Fruit fly (Drosophila melanogaster) whole organism, wandering third instar larva: ENCODE data around the gene CG13131.

Experiments used
- CG32264 ChIP-seq: fragments of 200-800 bp; sonication (Bioruptor generic); optimal IDR thresholded peaks from 2 replicates; lab custom pipeline; 2016; ENCODE audit warnings: missing biosample characterization, missing genetic modification characterization
- CG9705 ChIP-seq: fragments of 200-800 bp; sonication (Bioruptor generic); optimal IDR thresholded peaks from 2 replicates; lab custom pipeline; 2018; ENCODE audit warnings: missing biosample characterization, mild to moderate bottlenecking, missing genetic modification characterization
- CrebA ChIP-seq: fragments of 200-800 bp; sonication (Bioruptor generic); optimal IDR thresholded peaks from 2 replicates; lab custom pipeline; 2016; ENCODE audit warnings: missing biosample characterization, mild to moderate bottlenecking, missing genetic modification characterization, borderline replicate concordance
- Dfd ChIP-seq: fragments of >200 bp; optimal IDR thresholded peaks from 2 replicates; lab custom pipeline; 2017; ENCODE audit warnings: missing biosample characterization, missing genetic modification characterization
- Dif ChIP-seq: fragments of 200-275, 200-300 bp; sonication (Bioruptor generic); optimal IDR thresholded peaks from 2 replicates; lab custom pipeline; 2018; ENCODE audit warnings: missing biosample characterization, missing genetic modification characterization; ENCODE audit not compliant: partially characterized antibody
- HLH106 ChIP-seq: fragments of 200-800 bp; optimal IDR thresholded peaks from 3 replicates; lab custom pipeline; 2019; ENCODE audit warnings: missing biosample characterization, mild to moderate bottlenecking, missing genetic modification characterization, moderate library complexity
- Hr78 ChIP-seq: fragments of >200 bp; optimal IDR thresholded peaks from 2 replicates; lab custom pipeline; 2017; ENCODE audit warnings: missing biosample characterization, missing genetic modification characterization
- Hr83 ChIP-seq: fragments of 200-300 bp; sonication (Bioruptor generic); optimal IDR thresholded peaks from 2 replicates; lab custom pipeline; 2016; ENCODE audit warnings: missing biosample characterization, mild to moderate bottlenecking, missing genetic modification characterization, moderate library complexity; ENCODE audit not compliant: poor library complexity, severe bottlenecking
- Jra ChIP-seq: sonication (Bioruptor generic); optimal IDR thresholded peaks from 2 replicates; lab custom pipeline; 2016; ENCODE audit warnings: missing biosample characterization, missing genetic modification characterization
- Mio ChIP-seq: sonication (Bioruptor generic); optimal IDR thresholded peaks from 2 replicates; lab custom pipeline; 2016; ENCODE audit warnings: missing biosample characterization, missing genetic modification characterization
- Myc ChIP-seq: fragments of >200 bp; optimal IDR thresholded peaks from 2 replicates; lab custom pipeline; 2017
- N ChIP-seq: fragments of >200 bp; optimal IDR thresholded peaks from 2 replicates; lab custom pipeline; 2018; ENCODE audit warnings: missing biosample characterization, missing external identifiers, missing genetic modification characterization
- OdsH ChIP-seq: fragments of 200-800 bp; sonication (Bioruptor generic); optimal IDR thresholded peaks from 2 replicates; lab custom pipeline; 2016; ENCODE audit warnings: missing biosample characterization, mild to moderate bottlenecking, missing genetic modification characterization
- Rel ChIP-seq, 2 experiments: fragments of 200-800 bp; sonication (Bioruptor generic) in 1 of 2; optimal IDR thresholded peaks; 2 replicates in 1 of 2; 3 replicates in 1 of 2; lab custom pipeline; 2016 to 2019; ENCODE audit warnings: mild to moderate bottlenecking in 2 of 2, missing biosample characterization in 2 of 2, missing genetic modification characterization in 2 of 2, moderate library complexity in 1 of 2
- Sp1 ChIP-seq: fragments of 200-800 bp; sonication (Bioruptor generic); optimal IDR thresholded peaks from 3 replicates; lab custom pipeline; 2019; ENCODE audit warnings: missing biosample characterization, mild to moderate bottlenecking, missing genetic modification characterization, moderate library complexity
- Vsx2 ChIP-seq: fragments of 200-300, 225-300 bp; sonication (Bioruptor generic); optimal IDR thresholded peaks from 2 replicates; lab custom pipeline; 2018; ENCODE audit warnings: missing biosample characterization, missing genetic modification characterization; ENCODE audit not compliant: partially characterized antibody
- br ChIP-seq: fragments of 200-800 bp; sonication (Bioruptor generic); optimal IDR thresholded peaks from 2 replicates; lab custom pipeline; 2016; ENCODE audit warnings: missing biosample characterization, missing genetic modification characterization
- brk ChIP-seq: fragments of 200-800 bp; sonication (Bioruptor generic); optimal IDR thresholded peaks from 2 replicates; lab custom pipeline; 2016; ENCODE audit warnings: missing biosample characterization, mild to moderate bottlenecking, missing genetic modification characterization
- dl ChIP-seq, 2 experiments: fragments of 175-275, 200-275 bp in 1 of 2; fragments of 200-275 bp in 1 of 2; sonication (Bioruptor generic); optimal IDR thresholded peaks; lab custom pipeline; 2018; ENCODE audit warnings: mild to moderate bottlenecking in 2 of 2, missing biosample characterization in 2 of 2, missing genetic modification characterization in 2 of 2, moderate library complexity in 2 of 2; ENCODE audit not compliant: partially characterized antibody in 2 of 2, insufficient read depth in 1 of 2
- dmrt93B ChIP-seq: fragments of 200-800 bp; sonication (Bioruptor generic); optimal IDR thresholded peaks from 2 replicates; lab custom pipeline; 2018; ENCODE audit warnings: missing biosample characterization, mild to moderate bottlenecking, missing genetic modification characterization
- dsf ChIP-seq: sonication (Bioruptor generic); optimal IDR thresholded peaks from 2 replicates; lab custom pipeline; 2016; ENCODE audit warnings: missing biosample characterization, missing genetic modification characterization, borderline replicate concordance
- ey ChIP-seq: fragments of 200-800 bp; sonication (Bioruptor generic); optimal IDR thresholded peaks from 2 replicates; lab custom pipeline; 2016; ENCODE audit warnings: missing biosample characterization, missing genetic modification characterization
- foxo ChIP-seq, 2 experiments: fragments of 200-800 bp; sonication (Bioruptor generic); optimal IDR thresholded peaks; 2 replicates in 1 of 2; 3 replicates in 1 of 2; lab custom pipeline; 2016 to 2017; ENCODE audit warnings: missing biosample characterization in 2 of 2, missing genetic modification characterization in 2 of 2
- h ChIP-seq: fragments of 200-800 bp; sonication (Bioruptor generic); optimal IDR thresholded peaks from 3 replicates; lab custom pipeline; 2016; ENCODE audit warnings: missing biosample characterization, mild to moderate bottlenecking, missing genetic modification characterization
- jim ChIP-seq: fragments of 175-275, 200-325 bp; sonication (Bioruptor generic); optimal IDR thresholded peaks from 2 replicates; lab custom pipeline; 2016; ENCODE audit warnings: missing biosample characterization, mild to moderate bottlenecking, missing genetic modification characterization
- lola ChIP-seq: fragments of >200 bp; optimal IDR thresholded peaks from 2 replicates; lab custom pipeline; 2017; ENCODE audit warnings: missing biosample characterization, missing genetic modification characterization
- pan ChIP-seq: fragments of >200 bp; optimal IDR thresholded peaks from 2 replicates; lab custom pipeline; 2017
- psq ChIP-seq: fragments of 200-800 bp; sonication (Bioruptor generic); optimal IDR thresholded peaks from 3 replicates; lab custom pipeline; 2017; ENCODE audit warnings: missing biosample characterization, mild to moderate bottlenecking, missing genetic modification characterization, moderate library complexity
- rgr ChIP-seq: fragments of 200-800 bp; sonication (Bioruptor generic); optimal IDR thresholded peaks from 3 replicates; lab custom pipeline; 2016; ENCODE audit warnings: missing biosample characterization, mild to moderate bottlenecking, missing genetic modification characterization
- sage ChIP-seq: fragments of 200-800 bp; sonication (Bioruptor generic); optimal IDR thresholded peaks from 2 replicates; lab custom pipeline; 2016; ENCODE audit warnings: missing biosample characterization, mild to moderate bottlenecking, missing genetic modification characterization
- sv ChIP-seq: fragments of 200-800 bp; sonication (Bioruptor generic); optimal IDR thresholded peaks from 3 replicates; lab custom pipeline; 2016; ENCODE audit warnings: missing biosample characterization, missing genetic modification characterization
- tai ChIP-seq: sonication (Bioruptor generic); optimal IDR thresholded peaks from 2 replicates; lab custom pipeline; 2016; ENCODE audit warnings: missing biosample characterization, missing genetic modification characterization
- usp ChIP-seq: fragments of >200 bp; optimal IDR thresholded peaks from 2 replicates; lab custom pipeline; 2017; ENCODE audit warnings: missing biosample characterization, missing genetic modification characterization
- woc ChIP-seq: sonication (Bioruptor generic); optimal IDR thresholded peaks from 2 replicates; lab custom pipeline; 2016; ENCODE audit warnings: missing biosample characterization, mild to moderate bottlenecking, missing genetic modification characterization

CG13131 gene

DNA sequence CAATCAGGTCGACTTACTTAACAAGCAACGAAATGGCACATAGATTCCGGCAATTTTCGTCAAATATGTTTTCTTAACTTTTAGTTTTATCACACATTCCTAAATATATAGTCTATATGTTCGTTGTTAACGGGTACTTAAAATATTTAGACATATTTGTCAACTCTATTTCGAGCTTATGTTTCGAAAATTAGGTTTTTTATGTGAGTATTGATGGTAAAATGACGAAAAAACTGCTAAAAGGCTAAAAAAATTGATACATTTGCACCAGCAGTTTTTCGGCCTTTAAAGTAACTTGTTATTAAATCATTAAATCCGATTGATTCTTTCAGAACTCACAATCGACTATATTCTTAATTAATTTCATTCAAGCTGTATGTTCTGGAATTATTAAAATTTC is at the start of gene CG13131:
Gene CG13131 (minus strand): TSS at position 101 of the 400 bp plus-strand sequence.
- no peak for TF ChIP-seq h (GFP tag; lab: Kevin White, UChicago)
- no peak for TF ChIP-seq OdsH
- no peak for TF ChIP-seq Hr78 (GFP tag; lab: Kevin White, UChicago)
- TF ChIP-seq psq: no peak
- TF ChIP-seq woc (GFP tag; lab: Kevin White, UChicago): no peak
- TF ChIP-seq tai (GFP tag; lab: Kevin White, UChicago): no peak
- TF ChIP-seq lola (GFP tag; lab: Kevin White, UChicago): no peak
- no peak for TF ChIP-seq Myc (lab: Kevin White, UChicago)
- TF ChIP-seq N: no peak
- TF ChIP-seq ey (GFP tag; lab: Kevin White, UChicago): no peak

- TF ChIP-seq foxo (GFP tag; optimal IDR thresholded peaks at IDR 0.05; lab: Kevin White, UChicago) (no peak), CrebA (no peak), Sp1 (GFP tag; lab: Kevin White, UChicago) (no peak), CG32264 (GFP tag; lab: Kevin White, UChicago) (no peak), Vsx2 (GFP tag; lab: Kevin White, UChicago) (no peak), dsf (GFP tag; lab: Kevin White, UChicago) (no peak), Jra (GFP tag; lab: Kevin White, UChicago) (no peak), ey (GFP tag; lab: Kevin White, UChicago) (no peak), jim (GFP tag; lab: Kevin White, UChicago) (no peak)
Observed at dm6 chr2L:10064754-10065153, 47.5 kb upstream of the CG13131 start.

dm6 chr2L:10061276-10061675 is 44.0 kb upstream of the CG13131 start:
- no peak for TF ChIP-seq HLH106 (tag; lab: Kevin White, UChicago)
- TF ChIP-seq rgr (GFP tag; lab: Kevin White, UChicago): no peak
- no peak for TF ChIP-seq Dif (GFP tag; lab: Kevin White, UChicago)
- no peak for TF ChIP-seq Jra (GFP tag; lab: Kevin White, UChicago)
- no peak for TF ChIP-seq Hr78 (GFP tag; lab: Kevin White, UChicago)
- no peak for TF ChIP-seq Mio (GFP tag; lab: Kevin White, UChicago)
- no peak for TF ChIP-seq pan (lab: Kevin White, UChicago)
- no peak for TF ChIP-seq CG32264 (GFP tag; lab: Kevin White, UChicago)
- no peak for TF ChIP-seq lola (GFP tag; lab: Kevin White, UChicago)
- TF ChIP-seq Dfd (GFP tag; lab: Kevin White, UChicago): no peak

DNA sequence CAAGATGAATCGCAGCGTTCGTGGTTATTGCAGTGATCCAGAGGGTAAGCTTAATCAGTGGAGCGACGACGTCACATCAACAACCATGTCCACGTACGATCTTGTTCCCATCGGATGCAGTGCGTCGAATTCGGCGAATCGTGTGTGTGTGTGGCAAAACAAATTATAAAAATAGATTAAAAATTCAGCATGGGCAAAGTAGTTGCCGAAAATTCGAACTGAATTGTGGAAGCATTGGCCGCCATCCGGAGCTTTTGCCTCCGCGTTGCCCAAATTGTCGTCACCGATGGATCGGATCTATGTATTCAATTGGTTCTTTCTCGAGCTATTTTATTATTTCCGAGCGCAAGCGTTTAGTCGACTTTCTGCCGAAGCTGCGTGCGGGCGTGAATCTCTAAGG is 43.3 kb upstream of the CG13131 start, which contains the start of gene Spn31A:
Gene Spn31A (plus strand): TSS at position 301 of the 400 bp plus-strand sequence.
- TF ChIP-seq h (GFP tag; lab: Kevin White, UChicago) (no peak), N (no peak), brk (GFP tag; lab: Kevin White, UChicago) (no peak), Dif (GFP tag; lab: Kevin White, UChicago) (no peak), Hr83 (GFP tag; lab: Kevin White, UChicago) (no peak), dmrt93B (no peak), Dfd (GFP tag; lab: Kevin White, UChicago) (no peak), foxo (GFP tag; optimal IDR thresholded peaks at IDR 0.05; lab: Kevin White, UChicago) (no peak), sage (no peak), tai (GFP tag; lab: Kevin White, UChicago) (no peak), Rel (GFP tag; optimal IDR thresholded peaks at IDR 0.05; lab: Kevin White, UChicago) (no peak), Rel (tag; optimal IDR thresholded peaks at IDR 0.05; lab: Kevin White, UChicago) (no peak), psq (no peak), Mio (GFP tag; lab: Kevin White, UChicago) (no peak), jim (GFP tag; lab: Kevin White, UChicago) (no peak)

DNA sequence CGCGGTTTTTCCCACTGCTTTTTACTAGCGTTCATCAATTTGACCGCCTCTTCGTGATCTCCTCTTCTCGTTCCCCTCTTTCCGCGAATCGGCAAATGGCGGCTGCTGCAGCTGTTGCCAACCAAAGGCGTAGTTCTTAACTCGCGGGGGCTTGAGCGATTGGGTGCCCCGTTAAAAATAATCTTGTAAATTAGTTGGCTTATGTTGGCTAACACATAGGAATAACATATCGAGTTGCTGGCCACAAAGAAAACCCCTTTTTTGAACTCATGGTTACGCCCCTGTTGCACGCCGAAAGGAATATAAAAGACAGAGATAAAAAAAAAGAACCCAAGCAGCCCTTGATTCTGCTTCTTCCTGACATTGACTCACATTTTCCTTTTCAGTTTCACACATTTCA is 40.0 kb upstream of the CG13131 start:
- TF ChIP-seq rgr (GFP tag; lab: Kevin White, UChicago) (peak; percentile 96), brk (GFP tag; lab: Kevin White, UChicago) (peak; percentile 82), OdsH (peak; percentile 95), CG32264 (GFP tag; lab: Kevin White, UChicago) (peak; percentile 91), dl (GFP tag; optimal IDR thresholded peaks at IDR 0.05; lab: Kevin White, UChicago; ENCODE audit: insufficient read depth in 1 of 2, partially characterized antibody in 2 of 2) (no peak), Dfd (GFP tag; lab: Kevin White, UChicago) (no peak), dmrt93B (peak; percentile 95), br (GFP tag; lab: Kevin White, UChicago) (peak; percentile 96), woc (GFP tag; lab: Kevin White, UChicago) (peak; percentile 91), tai (GFP tag; lab: Kevin White, UChicago) (peak; percentile 94), CG9705 (peak; percentile 92), Sp1 (GFP tag; lab: Kevin White, UChicago) (peak; percentile 95), Hr78 (GFP tag; lab: Kevin White, UChicago) (no peak), Dif (GFP tag; lab: Kevin White, UChicago) (no peak), sage (peak; percentile 95), ey (GFP tag; lab: Kevin White, UChicago) (peak; percentile 95), dsf (GFP tag; lab: Kevin White, UChicago) (peak; percentile 85), jim (GFP tag; lab: Kevin White, UChicago) (peak; percentile 38), usp (no peak), Vsx2 (GFP tag; lab: Kevin White, UChicago) (no peak), Rel (GFP tag; optimal IDR thresholded peaks at IDR 0.05; lab: Kevin White, UChicago) (peak; percentile 61), Rel (tag; optimal IDR thresholded peaks at IDR 0.05; lab: Kevin White, UChicago) (peak; percentile 83), psq (peak; percentile 96), CrebA (peak; percentile 83), Hr83 (GFP tag; lab: Kevin White, UChicago) (peak; percentile 93), N (no peak), pan (lab: Kevin White, UChicago) (no peak), h (GFP tag; lab: Kevin White, UChicago) (peak; percentile 96), lola (GFP tag; lab: Kevin White, UChicago) (no peak), Mio (GFP tag; lab: Kevin White, UChicago) (peak; percentile 69), Jra (GFP tag; lab: Kevin White, UChicago) (peak; percentile 87), sv (GFP tag; lab: Kevin White, UChicago) (no peak)
